Fruit fly (Drosophila melanogaster) whole organism, embryonic: ENCODE results near the gene CG12945.

Source experiments
- CG15269 ChIP-seq: fragments of 200-800 bp; sonication (Bioruptor generic); optimal IDR thresholded peaks from 2 replicates; lab custom pipeline; 2018; ENCODE audit warnings: missing biosample characterization, mild to moderate bottlenecking, missing genetic modification characterization, moderate library complexity
- CG2678 ChIP-seq: fragments of 200-800 bp; sonication (Bioruptor generic); optimal IDR thresholded peaks from 3 replicates; lab custom pipeline; 2019; ENCODE audit warnings: missing biosample characterization, mild to moderate bottlenecking, missing genetic modification characterization, moderate library complexity
- Dbx ChIP-seq: fragments of 200-800 bp; sonication (Bioruptor generic); IDR thresholded peaks from 3 replicates; pipeline ENCODE4 v1.3.6; 2022; ENCODE audit warnings: missing biosample characterization, missing genetic modification characterization
- MTF-1 ChIP-seq: fragments of 200-800 bp; sonication (Bioruptor generic); optimal IDR thresholded peaks from 2 replicates; lab custom pipeline; 2018; ENCODE audit warnings: missing biosample characterization, mild to moderate bottlenecking, missing genetic modification characterization, borderline replicate concordance
- Optix ChIP-seq: fragments of 200-800 bp; sonication (Bioruptor generic); IDR thresholded peaks from 3 replicates; pipeline ENCODE4 v1.3.6; 2022; ENCODE audit warnings: missing biosample characterization, missing genetic modification characterization
- Ptx1 ChIP-seq: fragments of 200-800 bp; sonication (Bioruptor generic); IDR thresholded peaks from 2 replicates; pipeline ENCODE4 v1.3.6; 2022; ENCODE audit warnings: missing biosample characterization, missing genetic modification characterization
- Sin3A ChIP-seq: fragments of >200 bp; optimal IDR thresholded peaks from 2 replicates; lab custom pipeline; 2018
- Xrp1 ChIP-seq: fragments of 200-800 bp; sonication (Bioruptor generic); IDR thresholded peaks from 2 replicates; pipeline ENCODE4 v1.3.6; 2022; ENCODE audit warnings: missing biosample characterization, missing genetic modification characterization
- chinmo ChIP-seq: fragments of 200-800 bp; sonication (Bioruptor generic); IDR thresholded peaks from 4 replicates; pipeline ENCODE4 v1.3.6; 2022; ENCODE audit warnings: missing biosample characterization, missing genetic modification characterization; ENCODE audit not compliant: partially characterized antibody
- gro ChIP-seq: fragments of 200-800 bp; sonication (Bioruptor generic); optimal IDR thresholded peaks from 2 replicates; lab custom pipeline; 2016; ENCODE audit warnings: missing biosample characterization, missing genetic modification characterization
- gt ChIP-seq: fragments of 200-800 bp; sonication (Bioruptor generic); IDR thresholded peaks from 2 replicates; pipeline ENCODE4 v1.3.6; 2022; ENCODE audit warnings: missing biosample characterization, missing genetic modification characterization
- pzg ChIP-seq: fragments of 200-800 bp; sonication (Bioruptor generic); optimal IDR thresholded peaks from 3 replicates; lab custom pipeline; 2018; ENCODE audit warnings: missing biosample characterization, mild to moderate bottlenecking, missing genetic modification characterization, moderate library complexity
- seq ChIP-seq: fragments of 200-800 bp; sonication (Bioruptor generic); IDR thresholded peaks from 2 replicates; pipeline ENCODE4 v1.3.6; 2022; ENCODE audit warnings: missing biosample characterization, missing genetic modification characterization

DNA sequence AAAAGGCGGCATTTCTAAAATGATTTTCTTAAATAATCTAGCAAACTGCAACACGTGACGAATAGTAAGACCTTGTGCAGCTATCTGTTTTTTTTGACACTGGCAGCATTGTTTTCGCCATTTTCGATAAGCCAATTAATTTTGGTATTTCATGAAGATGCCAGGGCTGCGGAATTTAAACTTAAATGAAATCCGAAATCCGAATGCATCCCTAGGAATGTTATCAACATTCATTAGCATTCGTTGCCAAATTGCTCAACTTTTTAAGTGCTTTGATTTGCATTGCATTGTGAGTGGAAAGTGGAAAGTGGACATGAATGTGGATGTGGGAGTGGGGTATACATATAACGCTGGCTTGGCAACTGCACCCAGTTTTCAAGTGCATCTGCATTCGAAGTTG lies 30.1 kb upstream of the CG12945 start, which contains the start of gene CG42857:
- TF ChIP-seq gro (GFP tag; lab: Kevin White, UChicago) (no peak), Sin3A (lab: Kevin White, UChicago) (no peak), CG15269 (tag; lab: Kevin White, UChicago) (no peak), chinmo (no peak), Ptx1 (GFP tag; lab: Robert Waterston, UW) (no peak), Xrp1 (GFP tag; lab: Robert Waterston, UW) (no peak), CG2678 (tag; lab: Kevin White, UChicago) (no peak), MTF-1 (GFP tag; lab: Kevin White, UChicago) (no peak), Optix (GFP tag; lab: Robert Waterston, UW) (no peak), gt (GFP tag; lab: Robert Waterston, UW) (no peak), seq (GFP tag; lab: Robert Waterston, UW) (no peak), pzg (GFP tag; lab: Kevin White, UChicago) (no peak), Dbx (no peak)
